Worm (Caenorhabditis elegans) whole organism, midembryonic: ENCODE data around the gene C16A3.2.

Experiments
- T22C8.4 ChIP-seq: fragments of 200-800 bp; sonication (Bioruptor generic); IDR thresholded peaks from 2 replicates; pipeline ENCODE4 v1.3.6; 2022; ENCODE audit warnings: missing genetic modification characterization, missing compliant biosample characterization
- cog-1 ChIP-seq: sonication (generic microtip); optimal IDR thresholded peaks from 2 replicates; lab custom pipeline; 2016; ENCODE audit warnings: missing genetic modification characterization, missing compliant biosample characterization
- flt-1 ChIP-seq: fragments of 200-800 bp; sonication (Bioruptor generic); IDR thresholded peaks from 2 replicates; pipeline ENCODE4 v1.3.6; 2022; ENCODE audit warnings: missing genetic modification characterization, missing compliant biosample characterization
- klf-2 ChIP-seq: fragments of 200-800 bp; sonication (Bioruptor generic); conservative IDR thresholded peaks from 2 replicates; pipeline ENCODE4 v1.3.6; 2022; ENCODE audit warnings: missing genetic modification reagents, missing genetic modification characterization, missing compliant biosample characterization
- med-1 ChIP-seq: sonication (generic microtip); optimal IDR thresholded peaks from 2 replicates; lab custom pipeline; 2017; ENCODE audit warnings: missing genetic modification characterization, mild to moderate bottlenecking, missing compliant biosample characterization, antibody characterized with exemption, missing genetic modification reagents; ENCODE audit not compliant: insufficient read depth
- ref-1 ChIP-seq: fragments of 200-800 bp; sonication (Bioruptor generic); conservative IDR thresholded peaks from 2 replicates; pipeline ENCODE4 v1.3.6; 2022; ENCODE audit warnings: missing genetic modification reagents, missing genetic modification characterization, missing compliant biosample characterization
- tab-1 ChIP-seq: fragments of 200-800 bp; sonication (Bioruptor generic); IDR thresholded peaks from 2 replicates; pipeline ENCODE4 v1.3.6; 2022; ENCODE audit warnings: missing genetic modification characterization, missing compliant biosample characterization
- ztf-23 ChIP-seq: fragments of 200-800 bp; sonication (Bioruptor generic); IDR thresholded peaks from 2 replicates; pipeline ENCODE4 v1.3.6; 2022; ENCODE audit warnings: missing genetic modification reagents, missing genetic modification characterization, missing compliant biosample characterization
- ztf-29 ChIP-seq: fragments of 200-800 bp; sonication (Bioruptor generic); IDR thresholded peaks from 2 replicates; pipeline ENCODE4 v1.3.6; 2022; ENCODE audit warnings: missing genetic modification reagents, missing genetic modification characterization, missing compliant biosample characterization

DNA sequence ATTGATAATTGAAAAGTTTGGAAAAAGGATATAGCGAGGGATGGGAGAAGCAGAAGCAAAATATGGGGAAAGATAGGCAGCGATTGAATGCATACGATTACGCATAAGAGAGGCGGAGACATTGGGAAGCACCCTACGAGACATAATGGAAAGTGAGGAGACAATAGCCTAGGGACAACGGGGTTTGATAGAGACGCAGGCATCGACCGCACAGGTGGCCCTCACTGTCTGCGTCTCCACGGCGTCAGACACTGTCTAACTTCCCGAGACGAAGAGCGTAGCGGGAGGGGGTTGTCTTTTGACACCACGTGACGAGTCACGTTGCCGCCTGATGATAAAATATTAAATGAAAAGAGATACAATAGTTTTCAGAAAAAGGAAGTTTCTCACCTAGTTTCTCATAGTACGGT lies 31.4 kb downstream of the C16A3.2 start:
- TF ChIP-seq ztf-29 (GFP tag; lab: Robert Waterston, UW), result peak; percentile 39; the same call in 1 of the 2 replicates
- no peak for TF ChIP-seq ref-1
- TF ChIP-seq ztf-23 (GFP tag; lab: Robert Waterston, UW), result no peak
- TF ChIP-seq flt-1 (GFP tag; lab: Robert Waterston, UW), result 0 out of 2 replicates have a peak, but pooled peaks have one; percentile 8
- TF ChIP-seq cog-1 (tag; lab: Kevin White, UChicago), result peak; percentile 33
- TF ChIP-seq klf-2 (GFP tag; lab: Robert Waterston, UW), result no peak
- TF ChIP-seq med-1 (GFP tag; lab: Kevin White, UChicago), result no peak
- TF ChIP-seq tab-1 (GFP tag; lab: Robert Waterston, UW), result no peak
- TF ChIP-seq T22C8.4 (GFP tag; lab: Robert Waterston, UW), result no peak
